Worm (Caenorhabditis elegans) whole organism, L3 larva: ENCODE results near the gene timm-17B.2.
A peak's percentile ranks its signal among the peaks of the same experiment; 100 is the strongest.

ENCODE experiments used
- R02D3.7 ChIP-seq: fragments of 150-350 bp; optimal IDR thresholded peaks from 2 replicates; lab custom pipeline; 2014; ENCODE audit warnings: missing biosample characterization, missing genetic modification characterization
- ZK546.5 ChIP-seq: sonication (generic microtip); optimal IDR thresholded peaks from 2 replicates; lab custom pipeline; 2017; ENCODE audit warnings: missing biosample characterization, missing genetic modification characterization
- aly-2 ChIP-seq: fragments of 150-350 bp; optimal IDR thresholded peaks from 2 replicates; lab custom pipeline; 2014; ENCODE audit warnings: missing biosample characterization, missing genetic modification characterization
- ama-1 ChIP-seq: fragments of 150-350 bp; optimal IDR thresholded peaks from 2 replicates; lab custom pipeline; 2018
- ceh-28 ChIP-seq: fragments of 150-350 bp; optimal IDR thresholded peaks from 2 replicates; lab custom pipeline; 2014; ENCODE audit warnings: missing biosample characterization, missing genetic modification reagents, missing genetic modification characterization
- ceh-82 ChIP-seq: fragments of 150-350 bp; optimal IDR thresholded peaks from 2 replicates; lab custom pipeline; 2014; ENCODE audit warnings: missing biosample characterization, missing genetic modification characterization
- egl-27 ChIP-seq: sonication (generic microtip); optimal IDR thresholded peaks from 4 replicates; lab custom pipeline; 2017; ENCODE audit warnings: missing biosample characterization, missing genetic modification reagents, missing genetic modification characterization
- egl-5 ChIP-seq: fragments of 150-350 bp; optimal IDR thresholded peaks from 2 replicates; lab custom pipeline; 2017; ENCODE audit warnings: missing biosample characterization, missing genetic modification reagents, missing genetic modification characterization, inconsistent platforms
- elt-1 ChIP-seq: fragments of 150-350 bp; optimal IDR thresholded peaks from 2 replicates; lab custom pipeline; 2014; ENCODE audit warnings: missing biosample characterization, missing genetic modification characterization
- elt-2 ChIP-seq: sonication (generic microtip); optimal IDR thresholded peaks from 2 replicates; lab custom pipeline; 2016; ENCODE audit warnings: missing genetic modification reagents, mild to moderate bottlenecking, missing genetic modification characterization, missing compliant biosample characterization
- fkh-2 ChIP-seq: fragments of 150-350 bp; optimal IDR thresholded peaks from 2 replicates; lab custom pipeline; 2014; ENCODE audit warnings: missing biosample characterization, missing genetic modification reagents, missing genetic modification characterization
- fos-1 ChIP-seq: fragments of 150-350 bp; optimal IDR thresholded peaks from 2 replicates; lab custom pipeline; 2014; ENCODE audit warnings: missing biosample characterization, missing genetic modification characterization
- hmg-11 ChIP-seq: sonication (generic microtip); optimal IDR thresholded peaks from 2 replicates; lab custom pipeline; 2016; ENCODE audit warnings: missing genetic modification characterization, missing compliant biosample characterization
- jun-1 ChIP-seq: fragments of 150-350 bp; optimal IDR thresholded peaks from 2 replicates; lab custom pipeline; 2014; ENCODE audit warnings: missing biosample characterization, missing genetic modification reagents, missing genetic modification characterization
- lin-15B ChIP-seq: fragments of 150-350 bp; optimal IDR thresholded peaks from 2 replicates; lab custom pipeline; 2014; ENCODE audit warnings: missing biosample characterization, missing genetic modification characterization
- lin-39 ChIP-seq: fragments of 150-350 bp; optimal IDR thresholded peaks from 2 replicates; lab custom pipeline; 2018; ENCODE audit warnings: missing biosample characterization, missing genetic modification reagents, missing genetic modification characterization
- lsy-12 ChIP-seq: sonication (generic microtip); optimal IDR thresholded peaks from 2 replicates; lab custom pipeline; 2016; ENCODE audit warnings: mild to moderate bottlenecking, missing genetic modification characterization, missing compliant biosample characterization
- mdl-1 ChIP-seq: fragments of 150-350 bp; optimal IDR thresholded peaks from 2 replicates; lab custom pipeline; 2014; ENCODE audit warnings: missing biosample characterization, missing genetic modification characterization
- mml-1 ChIP-seq: fragments of 150-350 bp; sonication (generic microtip); optimal IDR thresholded peaks from 3 replicates; lab custom pipeline; 2014; ENCODE audit warnings: missing biosample characterization, missing genetic modification characterization
- nfya-1 ChIP-seq: sonication (generic microtip); optimal IDR thresholded peaks from 2 replicates; lab custom pipeline; 2017; ENCODE audit warnings: missing genetic modification characterization, mild to moderate bottlenecking, missing compliant biosample characterization, antibody characterized with exemption, moderate library complexity; ENCODE audit not compliant: insufficient read depth
- nhr-12 ChIP-seq: fragments of 150-350 bp; optimal IDR thresholded peaks from 2 replicates; lab custom pipeline; 2014; ENCODE audit warnings: missing biosample characterization, missing genetic modification characterization
- nhr-23 ChIP-seq: fragments of 150-350 bp; optimal IDR thresholded peaks from 2 replicates; lab custom pipeline; 2014; ENCODE audit warnings: missing biosample characterization, missing genetic modification reagents, missing genetic modification characterization
- nhr-237 ChIP-seq: fragments of 150-350 bp; optimal IDR thresholded peaks from 2 replicates; lab custom pipeline; 2014; ENCODE audit warnings: missing biosample characterization, missing genetic modification characterization
- nhr-25 ChIP-seq: sonication (generic microtip); optimal IDR thresholded peaks from 2 replicates; lab custom pipeline; 2017; ENCODE audit warnings: missing biosample characterization, missing genetic modification characterization
- nhr-28 ChIP-seq: fragments of 150-350 bp; optimal IDR thresholded peaks from 2 replicates; lab custom pipeline; 2014; ENCODE audit warnings: missing biosample characterization, missing genetic modification characterization
- nhr-43 ChIP-seq: sonication (generic microtip); optimal IDR thresholded peaks from 2 replicates; lab custom pipeline; 2016; ENCODE audit warnings: mild to moderate bottlenecking, missing genetic modification characterization, missing compliant biosample characterization; ENCODE audit not compliant: poor library complexity, severe bottlenecking
- nhr-67 ChIP-seq: fragments of 150-350 bp; optimal IDR thresholded peaks from 2 replicates; lab custom pipeline; 2014; ENCODE audit warnings: missing biosample characterization, missing genetic modification characterization
- nhr-77 ChIP-seq: fragments of 150-350 bp; optimal IDR thresholded peaks from 2 replicates; lab custom pipeline; 2014; ENCODE audit warnings: missing biosample characterization, missing genetic modification characterization
- pha-4 ChIP-seq: fragments of 150-350 bp; optimal IDR thresholded peaks from 2 replicates; lab custom pipeline; 2014; ENCODE audit warnings: missing biosample characterization, missing genetic modification reagents, missing genetic modification characterization
- pqm-1 ChIP-seq: fragments of 150-350 bp; optimal IDR thresholded peaks from 2 replicates; lab custom pipeline; 2017; ENCODE audit warnings: missing biosample characterization, missing genetic modification characterization, inconsistent platforms
- sea-2 ChIP-seq: fragments of 150-350 bp; sonication (generic microtip); optimal IDR thresholded peaks from 4 replicates; lab custom pipeline; 2014; ENCODE audit warnings: missing biosample characterization, missing genetic modification reagents, missing genetic modification characterization
- skn-1 ChIP-seq: fragments of 150-350 bp; optimal IDR thresholded peaks from 2 replicates; lab custom pipeline; 2014; ENCODE audit warnings: missing biosample characterization, missing genetic modification characterization
- snpc-4 ChIP-seq: fragments of 150-350 bp; optimal IDR thresholded peaks from 2 replicates; lab custom pipeline; 2014; ENCODE audit warnings: missing biosample characterization, missing genetic modification characterization
- tbx-2 ChIP-seq: sonication (generic microtip); optimal IDR thresholded peaks from 2 replicates; lab custom pipeline; 2016; ENCODE audit warnings: mild to moderate bottlenecking, missing genetic modification characterization, missing compliant biosample characterization
- unc-39 ChIP-seq: sonication (generic microtip); optimal IDR thresholded peaks from 4 replicates; lab custom pipeline; 2017; ENCODE audit warnings: missing biosample characterization, missing genetic modification characterization
- unc-62 ChIP-seq: fragments of 150-350 bp; sonication (generic microtip); optimal IDR thresholded peaks from 4 replicates; lab custom pipeline; 2014; ENCODE audit warnings: missing biosample characterization, missing genetic modification reagents, missing genetic modification characterization
- zag-1 ChIP-seq: fragments of 150-350 bp; optimal IDR thresholded peaks from 2 replicates; lab custom pipeline; 2014; ENCODE audit warnings: missing biosample characterization, missing genetic modification characterization
- ztf-4 ChIP-seq: fragments of 150-350 bp; optimal IDR thresholded peaks from 2 replicates; lab custom pipeline; 2014; ENCODE audit warnings: missing biosample characterization, missing genetic modification characterization

timm-17B.2 gene

DNA sequence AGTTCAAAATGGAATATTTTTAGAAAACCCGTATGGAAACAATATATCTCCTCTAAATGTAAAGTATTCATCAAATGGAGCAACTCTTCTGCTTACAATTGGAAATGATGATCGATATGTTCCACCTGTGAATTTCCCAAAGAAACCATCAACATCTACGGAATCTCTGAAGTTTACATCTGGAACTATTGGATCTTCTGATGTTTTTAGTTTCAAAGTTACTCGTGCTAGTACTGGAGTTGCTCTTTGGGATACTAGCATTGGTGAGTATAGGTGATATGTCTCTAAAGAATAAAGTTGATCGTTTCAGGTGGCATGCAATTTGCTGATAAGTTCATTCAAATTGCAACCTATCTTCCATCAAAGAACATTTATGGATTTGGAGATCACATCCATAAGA, 28.6 kb upstream of the timm-17B.2 start:
- TF ChIP-seq lsy-12 (no peak), fos-1 (tag; lab: Kevin White, UChicago) (no peak), lin-15B (tag; lab: Kevin White, UChicago) (no peak), ZK546.5 (tag; lab: Kevin White, UChicago) (no peak), sea-2 (GFP tag; lab: Kevin White, UChicago) (no peak), nfya-1 (tag; lab: Kevin White, UChicago) (no peak), mml-1 (tag; lab: Kevin White, UChicago) (no peak), zag-1 (no peak)

DNA sequence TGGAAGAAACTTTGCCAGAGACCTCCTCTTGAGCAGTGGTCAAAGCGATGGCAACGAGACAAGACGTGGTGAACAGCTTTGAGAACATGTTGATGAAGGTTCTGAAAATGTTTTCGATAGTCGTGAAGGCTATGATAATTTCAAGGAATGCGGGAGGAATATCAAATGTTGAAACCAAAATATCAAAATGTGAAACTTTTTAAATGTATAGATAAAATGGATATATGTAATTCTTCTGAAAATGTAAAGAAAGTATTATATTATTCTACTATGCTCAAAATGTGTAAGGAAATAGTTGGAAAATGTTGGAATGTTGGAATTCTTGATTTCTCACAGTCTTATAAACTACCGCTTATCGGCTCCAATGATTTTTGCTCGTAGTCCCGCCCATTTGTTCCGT, 27.3 kb upstream of the timm-17B.2 start, which contains the start of gene D2096.6:
D2096.6 (minus strand) TSS at position 101 of the 400 bp plus-strand sequence.
- TF ChIP-seq tbx-2 (no peak), lsy-12 (no peak), aly-2 (tag; lab: Kevin White, UChicago) (no peak), nhr-12 (tag; lab: Kevin White, UChicago) (no peak), lin-15B (tag; lab: Kevin White, UChicago) (no peak), ZK546.5 (tag; lab: Kevin White, UChicago) (no peak), nhr-77 (tag; lab: Kevin White, UChicago) (no peak), sea-2 (GFP tag; lab: Kevin White, UChicago) (no peak), ceh-28 (tag; lab: Kevin White, UChicago) (no peak), mml-1 (tag; lab: Kevin White, UChicago) (no peak), nhr-43 (tag; lab: Kevin White, UChicago) (no peak), elt-1 (no peak), mdl-1 (tag; lab: Kevin White, UChicago) (no peak), unc-62 (GFP tag; lab: Kevin White, UChicago) (no peak)

DNA sequence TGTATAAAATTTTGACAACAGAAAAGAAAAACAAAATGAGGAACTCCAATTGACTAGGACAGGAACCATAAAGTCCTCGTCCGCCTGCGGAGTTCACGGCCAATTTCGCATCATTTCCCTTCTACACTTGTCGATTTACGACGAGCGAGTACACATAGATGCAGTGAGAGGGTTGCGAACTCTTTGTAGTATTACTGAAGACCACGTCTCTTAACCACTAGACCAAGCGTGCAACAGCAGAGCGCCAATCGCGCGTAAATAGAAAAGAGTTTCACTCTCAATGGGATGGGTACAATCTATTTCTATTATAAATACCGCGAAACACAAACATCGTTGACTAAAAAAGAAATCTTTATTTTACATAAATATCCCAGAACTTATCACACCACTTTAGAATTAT, 21.1 kb upstream of the timm-17B.2 start:
- TF ChIP-seq jun-1 (tag; lab: Kevin White, UChicago) (peak; percentile 55), elt-2 (tag; lab: Kevin White, UChicago) (peak; percentile 66), ceh-82 (tag; lab: Kevin White, UChicago) (peak; percentile 18), hmg-11 (tag; lab: Kevin White, UChicago) (no peak), lsy-12 (peak; percentile 79), tbx-2 (peak; percentile 59), nhr-43 (tag; lab: Kevin White, UChicago) (peak; percentile 81), nhr-237 (tag; lab: Kevin White, UChicago) (no peak), R02D3.7 (peak; percentile 79), skn-1 (tag; lab: Kevin White, UChicago) (peak; percentile 57), ZK546.5 (tag; lab: Kevin White, UChicago) (no peak), nhr-25 (tag; lab: Kevin White, UChicago) (peak; percentile 59), lin-15B (tag; lab: Kevin White, UChicago) (peak; percentile 59), fos-1 (tag; lab: Kevin White, UChicago) (no peak), nhr-67 (tag; lab: Kevin White, UChicago) (no peak), egl-5 (peak; percentile 71), elt-1 (no peak), pqm-1 (tag; lab: Kevin White, UChicago) (peak; percentile 72), nhr-23 (tag; lab: Kevin White, UChicago) (peak; percentile 56), snpc-4 (tag; lab: Kevin White, UChicago) (peak; percentile 63), ztf-4 (peak; percentile 30), unc-39 (tag; lab: Kevin White, UChicago) (no peak), egl-27 (tag; lab: Kevin White, UChicago) (peak; percentile 7), nhr-28 (no peak), lin-39 (tag; lab: Kevin White, UChicago) (peak; percentile 90), pha-4 (peak; percentile 88), ama-1 (lab: Kevin White, UChicago) (peak; percentile 84), fkh-2 (tag; lab: Kevin White, UChicago) (no peak), ceh-28 (tag; lab: Kevin White, UChicago) (no peak), mdl-1 (tag; lab: Kevin White, UChicago) (no peak), nfya-1 (tag; lab: Kevin White, UChicago) (peak; percentile 80), unc-62 (GFP tag; lab: Kevin White, UChicago) (no peak)
